Worm (Caenorhabditis elegans) whole organism, L1 larva: ENCODE results near the gene T28A11.3.

Source experiments
- blmp-1 ChIP-seq: fragments of 150-350 bp; optimal IDR thresholded peaks from 2 replicates; lab custom pipeline; 2014; ENCODE audit warnings: missing biosample characterization, missing genetic modification characterization
- fkh-10 ChIP-seq: sonication (generic microtip); optimal IDR thresholded peaks from 2 replicates; lab custom pipeline; 2017; ENCODE audit warnings: missing biosample characterization, missing genetic modification reagents, missing genetic modification characterization
- fos-1 ChIP-seq: fragments of 150-350 bp; optimal IDR thresholded peaks from 2 replicates; lab custom pipeline; 2014; ENCODE audit warnings: missing biosample characterization, missing genetic modification characterization
- pag-3 ChIP-seq: sonication (generic microtip); optimal IDR thresholded peaks from 2 replicates; lab custom pipeline; 2017; ENCODE audit warnings: missing genetic modification characterization, mild to moderate bottlenecking, missing compliant biosample characterization, antibody characterized with exemption, borderline replicate concordance; ENCODE audit not compliant: insufficient read depth
- snu-23 ChIP-seq: sonication (generic microtip); optimal IDR thresholded peaks from 2 replicates; lab custom pipeline; 2016; ENCODE audit warnings: missing genetic modification characterization, missing compliant biosample characterization
- unc-62 ChIP-seq: fragments of 150-350 bp; optimal IDR thresholded peaks from 2 replicates; lab custom pipeline; 2014; ENCODE audit warnings: missing biosample characterization, missing genetic modification reagents, missing genetic modification characterization

- TF ChIP-seq snu-23 (no peak), blmp-1 (tag; lab: Kevin White, UChicago) (no peak), fkh-10 (GFP tag; lab: Kevin White, UChicago) (no peak), pag-3 (tag; lab: Kevin White, UChicago) (no peak), unc-62 (GFP tag; lab: Kevin White, UChicago) (no peak), fos-1 (tag; lab: Kevin White, UChicago) (no peak)
Measured at ce11 chrV:3297764-3298163, 22.6 kb downstream of the T28A11.3 start, which contains the start of gene srx-122.
